Fruit fly (Drosophila melanogaster) whole organism, wandering third instar larva: Measurements from ENCODE around the gene CG1640.

Source experiments
- CG32264 ChIP-seq: fragments of 200-800 bp; sonication (Bioruptor generic); optimal IDR thresholded peaks from 2 replicates; lab custom pipeline; 2016; ENCODE audit warnings: missing biosample characterization, missing genetic modification characterization
- CG9705 ChIP-seq: fragments of 200-800 bp; sonication (Bioruptor generic); optimal IDR thresholded peaks from 2 replicates; lab custom pipeline; 2018; ENCODE audit warnings: missing biosample characterization, mild to moderate bottlenecking, missing genetic modification characterization
- CrebA ChIP-seq: fragments of 200-800 bp; sonication (Bioruptor generic); optimal IDR thresholded peaks from 2 replicates; lab custom pipeline; 2016; ENCODE audit warnings: missing biosample characterization, mild to moderate bottlenecking, missing genetic modification characterization, borderline replicate concordance
- Dfd ChIP-seq: fragments of >200 bp; optimal IDR thresholded peaks from 2 replicates; lab custom pipeline; 2017; ENCODE audit warnings: missing biosample characterization, missing genetic modification characterization
- Dif ChIP-seq: fragments of 200-275, 200-300 bp; sonication (Bioruptor generic); optimal IDR thresholded peaks from 2 replicates; lab custom pipeline; 2018; ENCODE audit warnings: missing biosample characterization, missing genetic modification characterization; ENCODE audit not compliant: partially characterized antibody
- GATAd ChIP-seq: sonication (Bioruptor generic); optimal IDR thresholded peaks from 2 replicates; lab custom pipeline; 2016; ENCODE audit warnings: missing biosample characterization, missing genetic modification characterization
- HLH106 ChIP-seq: fragments of 200-800 bp; optimal IDR thresholded peaks from 3 replicates; lab custom pipeline; 2019; ENCODE audit warnings: missing biosample characterization, mild to moderate bottlenecking, missing genetic modification characterization, moderate library complexity
- Hnf4 ChIP-seq: fragments of 200-800 bp; sonication (Bioruptor generic); optimal IDR thresholded peaks from 2 replicates; lab custom pipeline; 2016; ENCODE audit warnings: missing biosample characterization, mild to moderate bottlenecking, missing genetic modification characterization
- Hr78 ChIP-seq: fragments of >200 bp; optimal IDR thresholded peaks from 2 replicates; lab custom pipeline; 2017; ENCODE audit warnings: missing biosample characterization, missing genetic modification characterization
- Hr83 ChIP-seq: fragments of 200-300 bp; sonication (Bioruptor generic); optimal IDR thresholded peaks from 2 replicates; lab custom pipeline; 2016; ENCODE audit warnings: missing biosample characterization, mild to moderate bottlenecking, missing genetic modification characterization, moderate library complexity; ENCODE audit not compliant: poor library complexity, severe bottlenecking
- Jra ChIP-seq: sonication (Bioruptor generic); optimal IDR thresholded peaks from 2 replicates; lab custom pipeline; 2016; ENCODE audit warnings: missing biosample characterization, missing genetic modification characterization
- Mio ChIP-seq: sonication (Bioruptor generic); optimal IDR thresholded peaks from 2 replicates; lab custom pipeline; 2016; ENCODE audit warnings: missing biosample characterization, missing genetic modification characterization
- Myc ChIP-seq: fragments of >200 bp; optimal IDR thresholded peaks from 2 replicates; lab custom pipeline; 2017
- N ChIP-seq: fragments of >200 bp; optimal IDR thresholded peaks from 2 replicates; lab custom pipeline; 2018; ENCODE audit warnings: missing biosample characterization, missing external identifiers, missing genetic modification characterization
- OdsH ChIP-seq: fragments of 200-800 bp; sonication (Bioruptor generic); optimal IDR thresholded peaks from 2 replicates; lab custom pipeline; 2016; ENCODE audit warnings: missing biosample characterization, mild to moderate bottlenecking, missing genetic modification characterization
- Rel ChIP-seq, 2 experiments: fragments of 200-800 bp; sonication (Bioruptor generic) in 1 of 2; optimal IDR thresholded peaks; 2 replicates in 1 of 2; 3 replicates in 1 of 2; lab custom pipeline; 2016 to 2019; ENCODE audit warnings: mild to moderate bottlenecking in 2 of 2, missing biosample characterization in 2 of 2, missing genetic modification characterization in 2 of 2, moderate library complexity in 1 of 2
- Sp1 ChIP-seq: fragments of 200-800 bp; sonication (Bioruptor generic); optimal IDR thresholded peaks from 3 replicates; lab custom pipeline; 2019; ENCODE audit warnings: missing biosample characterization, mild to moderate bottlenecking, missing genetic modification characterization, moderate library complexity
- Vsx2 ChIP-seq: fragments of 200-300, 225-300 bp; sonication (Bioruptor generic); optimal IDR thresholded peaks from 2 replicates; lab custom pipeline; 2018; ENCODE audit warnings: missing biosample characterization, missing genetic modification characterization; ENCODE audit not compliant: partially characterized antibody
- br ChIP-seq: fragments of 200-800 bp; sonication (Bioruptor generic); optimal IDR thresholded peaks from 2 replicates; lab custom pipeline; 2016; ENCODE audit warnings: missing biosample characterization, missing genetic modification characterization
- brk ChIP-seq: fragments of 200-800 bp; sonication (Bioruptor generic); optimal IDR thresholded peaks from 2 replicates; lab custom pipeline; 2016; ENCODE audit warnings: missing biosample characterization, mild to moderate bottlenecking, missing genetic modification characterization
- dl ChIP-seq, 2 experiments: fragments of 175-275, 200-275 bp in 1 of 2; fragments of 200-275 bp in 1 of 2; sonication (Bioruptor generic); optimal IDR thresholded peaks; lab custom pipeline; 2018; ENCODE audit warnings: mild to moderate bottlenecking in 2 of 2, missing biosample characterization in 2 of 2, missing genetic modification characterization in 2 of 2, moderate library complexity in 2 of 2; ENCODE audit not compliant: partially characterized antibody in 2 of 2, insufficient read depth in 1 of 2
- dmrt93B ChIP-seq: fragments of 200-800 bp; sonication (Bioruptor generic); optimal IDR thresholded peaks from 2 replicates; lab custom pipeline; 2018; ENCODE audit warnings: missing biosample characterization, mild to moderate bottlenecking, missing genetic modification characterization
- dsf ChIP-seq: sonication (Bioruptor generic); optimal IDR thresholded peaks from 2 replicates; lab custom pipeline; 2016; ENCODE audit warnings: missing biosample characterization, missing genetic modification characterization, borderline replicate concordance
- ey ChIP-seq: fragments of 200-800 bp; sonication (Bioruptor generic); optimal IDR thresholded peaks from 2 replicates; lab custom pipeline; 2016; ENCODE audit warnings: missing biosample characterization, missing genetic modification characterization
- foxo ChIP-seq, 2 experiments: fragments of 200-800 bp; sonication (Bioruptor generic); optimal IDR thresholded peaks; 2 replicates in 1 of 2; 3 replicates in 1 of 2; lab custom pipeline; 2016 to 2017; ENCODE audit warnings: missing biosample characterization in 2 of 2, missing genetic modification characterization in 2 of 2
- fru ChIP-seq: fragments of 200-800 bp; sonication (Bioruptor generic); optimal IDR thresholded peaks from 3 replicates; lab custom pipeline; 2016; ENCODE audit warnings: missing biosample characterization, mild to moderate bottlenecking, missing genetic modification characterization
- h ChIP-seq: fragments of 200-800 bp; sonication (Bioruptor generic); optimal IDR thresholded peaks from 3 replicates; lab custom pipeline; 2016; ENCODE audit warnings: missing biosample characterization, mild to moderate bottlenecking, missing genetic modification characterization
- jim ChIP-seq: fragments of 175-275, 200-325 bp; sonication (Bioruptor generic); optimal IDR thresholded peaks from 2 replicates; lab custom pipeline; 2016; ENCODE audit warnings: missing biosample characterization, mild to moderate bottlenecking, missing genetic modification characterization
- lola ChIP-seq: fragments of >200 bp; optimal IDR thresholded peaks from 2 replicates; lab custom pipeline; 2017; ENCODE audit warnings: missing biosample characterization, missing genetic modification characterization
- pan ChIP-seq: fragments of >200 bp; optimal IDR thresholded peaks from 2 replicates; lab custom pipeline; 2017
- psq ChIP-seq: fragments of 200-800 bp; sonication (Bioruptor generic); optimal IDR thresholded peaks from 3 replicates; lab custom pipeline; 2017; ENCODE audit warnings: missing biosample characterization, mild to moderate bottlenecking, missing genetic modification characterization, moderate library complexity
- rgr ChIP-seq: fragments of 200-800 bp; sonication (Bioruptor generic); optimal IDR thresholded peaks from 3 replicates; lab custom pipeline; 2016; ENCODE audit warnings: missing biosample characterization, mild to moderate bottlenecking, missing genetic modification characterization
- sage ChIP-seq: fragments of 200-800 bp; sonication (Bioruptor generic); optimal IDR thresholded peaks from 2 replicates; lab custom pipeline; 2016; ENCODE audit warnings: missing biosample characterization, mild to moderate bottlenecking, missing genetic modification characterization
- sv ChIP-seq: fragments of 200-800 bp; sonication (Bioruptor generic); optimal IDR thresholded peaks from 3 replicates; lab custom pipeline; 2016; ENCODE audit warnings: missing biosample characterization, missing genetic modification characterization
- tai ChIP-seq: sonication (Bioruptor generic); optimal IDR thresholded peaks from 2 replicates; lab custom pipeline; 2016; ENCODE audit warnings: missing biosample characterization, missing genetic modification characterization
- usp ChIP-seq: fragments of >200 bp; optimal IDR thresholded peaks from 2 replicates; lab custom pipeline; 2017; ENCODE audit warnings: missing biosample characterization, missing genetic modification characterization
- woc ChIP-seq: sonication (Bioruptor generic); optimal IDR thresholded peaks from 2 replicates; lab custom pipeline; 2016; ENCODE audit warnings: missing biosample characterization, mild to moderate bottlenecking, missing genetic modification characterization

The CG1640 gene

dm6 chrX:13334434-13335146 is 35.8 kb upstream of the CG1640 start (continued):
- TF ChIP-seq Myc (lab: Kevin White, UChicago) (peak; percentile 58), ey (GFP tag; lab: Kevin White, UChicago) (peak; percentile 55), Jra (GFP tag; lab: Kevin White, UChicago) (peak; percentile 36), h (GFP tag; lab: Kevin White, UChicago) (peak; percentile 60), Hnf4 (GFP tag; lab: Kevin White, UChicago) (peak; percentile 79), Hr83 (peak; percentile 68)

dm6 chrX:13337454-13337853 is 33.0 kb upstream of the CG1640 start, which contains the start of gene RpS15Aa:
Gene RpS15Aa, minus strand, starts transcription at chrX:13337705.
- no peak for TF ChIP-seq Vsx2 (GFP tag; lab: Kevin White, UChicago)
- no peak for TF ChIP-seq lola (GFP tag; lab: Kevin White, UChicago)
- TF ChIP-seq dsf (GFP tag; lab: Kevin White, UChicago): no peak
- no peak for TF ChIP-seq brk
- peak; percentile 85 for TF ChIP-seq CG9705 (GFP tag; lab: Kevin White, UChicago)
- no peak for TF ChIP-seq woc (GFP tag; lab: Kevin White, UChicago)
- no peak for TF ChIP-seq Rel (GFP tag; optimal IDR thresholded peaks at IDR 0.05; lab: Kevin White, UChicago)
- TF ChIP-seq Rel (tag; optimal IDR thresholded peaks at IDR 0.05; lab: Kevin White, UChicago): peak; percentile 57
- no peak for TF ChIP-seq Hr78
- TF ChIP-seq Dfd (GFP tag; lab: Kevin White, UChicago): no peak
- TF ChIP-seq fru (GFP tag; lab: Kevin White, UChicago): peak; percentile 47
- TF ChIP-seq usp (GFP tag; lab: Kevin White, UChicago): no peak
- no peak for TF ChIP-seq Dif (GFP tag; lab: Kevin White, UChicago)
- peak; percentile 65 for TF ChIP-seq sv (GFP tag; lab: Kevin White, UChicago)
- no peak for TF ChIP-seq CrebA (GFP tag; lab: Kevin White, UChicago)
- peak; percentile 78 for TF ChIP-seq Sp1
- peak; percentile 24 for TF ChIP-seq OdsH
- TF ChIP-seq Hnf4 (GFP tag; lab: Kevin White, UChicago): peak; percentile 37
- peak; percentile 6 for TF ChIP-seq Jra (GFP tag; lab: Kevin White, UChicago)
- peak; percentile 54 for TF ChIP-seq br
- TF ChIP-seq h (GFP tag; lab: Kevin White, UChicago): peak; percentile 47
- TF ChIP-seq tai (GFP tag; lab: Kevin White, UChicago): no peak
- TF ChIP-seq dl (GFP tag; optimal IDR thresholded peaks at IDR 0.05; lab: Kevin White, UChicago; ENCODE audit: insufficient read depth in 1 of 2, partially characterized antibody in 2 of 2): no peak
- TF ChIP-seq sage (GFP tag; lab: Kevin White, UChicago): no peak
- TF ChIP-seq HLH106 (tag; lab: Kevin White, UChicago): peak; percentile 70
- TF ChIP-seq dmrt93B (GFP tag; lab: Kevin White, UChicago): peak; percentile 87
- TF ChIP-seq Myc (lab: Kevin White, UChicago): no peak
- no peak for TF ChIP-seq jim
- no peak for TF ChIP-seq CG32264 (GFP tag; lab: Kevin White, UChicago)
- peak; percentile 73 for TF ChIP-seq rgr (GFP tag; lab: Kevin White, UChicago)
- TF ChIP-seq psq: no peak
- peak; percentile 25 for TF ChIP-seq Mio (GFP tag; lab: Kevin White, UChicago)
- peak; percentile 89 for TF ChIP-seq Hr83
- TF ChIP-seq foxo (GFP tag; optimal IDR thresholded peaks at IDR 0.05; lab: Kevin White, UChicago): peak in 1 of 2 experiments; percentile 65

dm6 chrX:13338113-13338512 is 32.3 kb upstream of the CG1640 start, which contains the start of gene CG15747:
Gene CG15747, plus strand, starts transcription at chrX:13338318.
- TF ChIP-seq Myc (lab: Kevin White, UChicago) (no peak), sage (GFP tag; lab: Kevin White, UChicago) (no peak), jim (no peak), ey (GFP tag; lab: Kevin White, UChicago) (no peak), dmrt93B (GFP tag; lab: Kevin White, UChicago) (no peak), GATAd (no peak), N (GFP tag; lab: Kevin White, UChicago) (no peak), Rel (GFP tag; optimal IDR thresholded peaks at IDR 0.05; lab: Kevin White, UChicago) (no peak), Rel (tag; optimal IDR thresholded peaks at IDR 0.05; lab: Kevin White, UChicago) (no peak), psq (no peak), HLH106 (tag; lab: Kevin White, UChicago) (no peak), Vsx2 (GFP tag; lab: Kevin White, UChicago) (no peak), dl (GFP tag; optimal IDR thresholded peaks at IDR 0.05; lab: Kevin White, UChicago; ENCODE audit: insufficient read depth in 1 of 2, partially characterized antibody in 2 of 2) (no peak), OdsH (no peak), dsf (GFP tag; lab: Kevin White, UChicago) (no peak), Hr83 (no peak), pan (lab: Kevin White, UChicago) (no peak), brk (no peak)
- TF ChIP-seq, all 38 proteins: peak for 0
